Fruit fly (Drosophila melanogaster) whole organism, embryonic: ENCODE results near the gene ci.
A peak's percentile ranks its signal among the peaks of the same experiment; 100 is the strongest.

Experiments used
- CG10565 ChIP-seq: fragments of 200-800 bp; sonication (Bioruptor generic); optimal IDR thresholded peaks from 3 replicates; lab custom pipeline; 2016; ENCODE audit warnings: missing biosample characterization, mild to moderate bottlenecking, missing genetic modification characterization
- CG11085 ChIP-seq: fragments of 200-800 bp; sonication (Bioruptor generic); IDR thresholded peaks from 2 replicates; pipeline ENCODE4 v1.3.6; 2022; ENCODE audit warnings: missing biosample characterization, missing genetic modification characterization
- CG11247 ChIP-seq: fragments of 200-800 bp; sonication (Bioruptor generic); IDR thresholded peaks from 2 replicates; pipeline ENCODE4 v1.3.6; 2022; ENCODE audit warnings: missing biosample characterization, missing genetic modification characterization
- CG1233 ChIP-seq: fragments of 200-800 bp; sonication (Bioruptor generic); optimal IDR thresholded peaks from 4 replicates; lab custom pipeline; 2018; ENCODE audit warnings: missing biosample characterization, mild to moderate bottlenecking, missing genetic modification characterization
- CG12659 ChIP-seq: fragments of 200-800 bp; sonication (Bioruptor generic); optimal IDR thresholded peaks from 3 replicates; lab custom pipeline; 2017; ENCODE audit warnings: mild to moderate bottlenecking, missing biosample characterization, missing genetic modification reagents, missing genetic modification characterization
- CG15514 ChIP-seq: fragments of 200-800 bp; sonication (Bioruptor generic); optimal IDR thresholded peaks from 3 replicates; lab custom pipeline; 2017; ENCODE audit warnings: missing biosample characterization, missing genetic modification characterization, mild to moderate bottlenecking, moderate library complexity, missing genetic modification reagents
- CG1603 ChIP-seq: fragments of 200-800 bp; sonication (Bioruptor generic); optimal IDR thresholded peaks from 2 replicates; lab custom pipeline; 2019; ENCODE audit warnings: missing biosample characterization, mild to moderate bottlenecking, missing genetic modification characterization, moderate library complexity
- CG17568 ChIP-seq: fragments of 200-800 bp; sonication (Bioruptor generic); optimal IDR thresholded peaks from 2 replicates; lab custom pipeline; 2018; ENCODE audit warnings: missing biosample characterization, mild to moderate bottlenecking, missing genetic modification characterization, moderate library complexity
- CG17612 ChIP-seq: fragments of 200-800 bp; sonication (Bioruptor generic); IDR thresholded peaks from 2 replicates; pipeline ENCODE4 v1.3.6; 2022; ENCODE audit warnings: missing biosample characterization, missing genetic modification characterization
- CG2116 ChIP-seq: fragments of 200-800 bp; sonication (Bioruptor generic); optimal IDR thresholded peaks from 3 replicates; lab custom pipeline; 2018; ENCODE audit warnings: missing biosample characterization, mild to moderate bottlenecking, missing genetic modification characterization
- CG2199 ChIP-seq: fragments of 200-800 bp; sonication (Bioruptor generic); IDR thresholded peaks from 3 replicates; pipeline ENCODE4 v1.3.6; 2022; ENCODE audit warnings: missing biosample characterization, missing genetic modification characterization
- CG2678 ChIP-seq: fragments of 200-800 bp; sonication (Bioruptor generic); optimal IDR thresholded peaks from 3 replicates; lab custom pipeline; 2019; ENCODE audit warnings: missing biosample characterization, mild to moderate bottlenecking, missing genetic modification characterization, moderate library complexity
- CG31365 ChIP-seq: fragments of 200-800 bp; sonication (Bioruptor generic); optimal IDR thresholded peaks from 2 replicates; lab custom pipeline; 2018; ENCODE audit warnings: missing biosample characterization, mild to moderate bottlenecking, missing genetic modification characterization
- CG3281 ChIP-seq: fragments of 200-800 bp; sonication (Bioruptor generic); optimal IDR thresholded peaks from 3 replicates; lab custom pipeline; 2017; ENCODE audit warnings: missing biosample characterization, mild to moderate bottlenecking, missing genetic modification characterization
- CG4820 ChIP-seq: fragments of 200-800 bp; sonication (Bioruptor generic); optimal IDR thresholded peaks from 3 replicates; lab custom pipeline; 2016; ENCODE audit warnings: missing biosample characterization, missing genetic modification characterization
- CG8388 ChIP-seq: fragments of 200-800 bp; sonication (Bioruptor generic); optimal IDR thresholded peaks from 2 replicates; lab custom pipeline; 2019; ENCODE audit warnings: missing biosample characterization, mild to moderate bottlenecking, missing genetic modification characterization, moderate library complexity
- CG8478 ChIP-seq: fragments of >200 bp; optimal IDR thresholded peaks from 2 replicates; lab custom pipeline; 2018
- CG8944 ChIP-seq: fragments of 200-800 bp; sonication (Bioruptor generic); optimal IDR thresholded peaks from 3 replicates; lab custom pipeline; 2016; ENCODE audit warnings: missing biosample characterization, missing genetic modification characterization
- Dref ChIP-seq: fragments of 200-800 bp; sonication (Bioruptor generic); IDR thresholded peaks from 2 replicates; pipeline ENCODE4 v1.3.6; 2022; ENCODE audit warnings: missing biosample characterization, missing genetic modification characterization
- Ets65A ChIP-seq: fragments of 200-800 bp; sonication (Bioruptor generic); peaks from one replicate; lab custom pipeline; 2016; ENCODE audit warnings: missing biosample characterization, missing genetic modification characterization
- Ets97D ChIP-seq: fragments of 200-800 bp; sonication (Bioruptor generic); optimal IDR thresholded peaks from 3 replicates; lab custom pipeline; 2016; ENCODE audit warnings: missing biosample characterization, missing genetic modification characterization
- HmgZ ChIP-seq: fragments of 200-800 bp; sonication (Bioruptor generic); optimal IDR thresholded peaks from 2 replicates; lab custom pipeline; 2018; ENCODE audit warnings: missing biosample characterization, mild to moderate bottlenecking, missing genetic modification characterization
- Kr ChIP-seq: fragments of 200-800 bp; sonication (Bioruptor generic); optimal IDR thresholded peaks from 2 replicates; lab custom pipeline; 2017; ENCODE audit warnings: missing biosample characterization, mild to moderate bottlenecking, missing genetic modification characterization
- Lhr ChIP-seq: fragments of 200-800 bp; sonication (Bioruptor generic); optimal IDR thresholded peaks from 3 replicates; lab custom pipeline; 2017; ENCODE audit warnings: mild to moderate bottlenecking, missing biosample characterization, missing genetic modification reagents, missing genetic modification characterization
- MTF-1 ChIP-seq: fragments of 200-800 bp; sonication (Bioruptor generic); optimal IDR thresholded peaks from 2 replicates; lab custom pipeline; 2018; ENCODE audit warnings: missing biosample characterization, mild to moderate bottlenecking, missing genetic modification characterization, borderline replicate concordance
- NC2α ChIP-seq: fragments of 200-800 bp; sonication (Bioruptor generic); optimal IDR thresholded peaks from 2 replicates; lab custom pipeline; 2016; ENCODE audit warnings: missing biosample characterization, missing genetic modification characterization
- Sin3A ChIP-seq: fragments of >200 bp; optimal IDR thresholded peaks from 2 replicates; lab custom pipeline; 2018
- bigmax ChIP-seq: fragments of 200-800 bp; sonication (Bioruptor generic); optimal IDR thresholded peaks from 2 replicates; lab custom pipeline; 2018; ENCODE audit warnings: missing biosample characterization, mild to moderate bottlenecking, missing genetic modification characterization
- caup ChIP-seq: fragments of 200-800 bp; sonication (Bioruptor generic); optimal IDR thresholded peaks from 3 replicates; lab custom pipeline; 2017; ENCODE audit warnings: missing biosample characterization, mild to moderate bottlenecking, missing genetic modification characterization, moderate library complexity; ENCODE audit not compliant: severe bottlenecking
- chn ChIP-seq: fragments of 200-800 bp; sonication (Bioruptor generic); optimal IDR thresholded peaks from 2 replicates; lab custom pipeline; 2016; ENCODE audit warnings: missing biosample characterization, missing genetic modification characterization
- corto ChIP-seq: fragments of 200-800 bp; sonication (Bioruptor generic); optimal IDR thresholded peaks from 2 replicates; lab custom pipeline; 2016; ENCODE audit warnings: missing biosample characterization, mild to moderate bottlenecking, missing genetic modification characterization, moderate library complexity
- croc ChIP-seq: fragments of 200-800 bp; sonication (Bioruptor generic); conservative IDR thresholded peaks from 3 replicates; pipeline ENCODE4 v1.3.6; 2022; ENCODE audit warnings: missing biosample characterization, missing genetic modification characterization
- esg ChIP-seq: fragments of 200-800 bp; sonication (Bioruptor generic); conservative IDR thresholded peaks from 2 replicates; pipeline ENCODE4 v1.3.6; 2022; ENCODE audit warnings: missing biosample characterization, missing genetic modification characterization
- eve ChIP-seq, 2 experiments: fragments of >200 bp; optimal IDR thresholded peaks; 2 replicates each; lab custom pipeline; 2017; ENCODE audit warnings: missing biosample characterization in 2 of 2, missing genetic modification characterization in 2 of 2
- ewg ChIP-seq: fragments of 200-800 bp; sonication (Bioruptor generic); optimal IDR thresholded peaks from 3 replicates; lab custom pipeline; 2017; ENCODE audit warnings: mild to moderate bottlenecking, missing biosample characterization, missing genetic modification reagents, missing genetic modification characterization
- jing ChIP-seq: fragments of 200-800 bp; sonication (Bioruptor generic); optimal IDR thresholded peaks from 2 replicates; lab custom pipeline; 2018; ENCODE audit warnings: missing biosample characterization, mild to moderate bottlenecking, missing genetic modification characterization
- jumu ChIP-seq: fragments of 200-800 bp; sonication (Bioruptor generic); optimal IDR thresholded peaks from 3 replicates; lab custom pipeline; 2016; ENCODE audit warnings: missing biosample characterization, missing genetic modification characterization
- knrl ChIP-seq: fragments of 200-800 bp; sonication (Bioruptor generic); IDR thresholded peaks from 3 replicates; pipeline ENCODE4 v1.3.6; 2022; ENCODE audit warnings: missing biosample characterization, missing genetic modification characterization; ENCODE audit not compliant: partially characterized antibody
- maf-S ChIP-seq: fragments of 200-800 bp; sonication (Bioruptor generic); optimal IDR thresholded peaks from 2 replicates; lab custom pipeline; 2016; ENCODE audit warnings: missing biosample characterization, missing genetic modification characterization
- mld ChIP-seq: fragments of 200-800 bp; sonication (Bioruptor generic); IDR thresholded peaks from 3 replicates; pipeline ENCODE4 v1.3.6; 2022; ENCODE audit warnings: missing biosample characterization, missing genetic modification characterization; ENCODE audit not compliant: partially characterized antibody
- pan ChIP-seq, 4 experiments: fragments of >200 bp in 3 of 4; fragments of 200-800 bp in 1 of 4; sonication (Bioruptor generic) in 1 of 4; optimal IDR thresholded peaks in 3 of 4; IDR thresholded peaks in 1 of 4; 2 replicates each; pipeline versions ENCODE4 v1.3.6 to Lab custom; 2017 to 2022; ENCODE audit warnings: missing biosample characterization in 2 of 4, missing genetic modification characterization in 2 of 4, mixed read lengths in 1 of 4
- pita ChIP-seq: fragments of 200-800 bp; sonication (Bioruptor generic); optimal IDR thresholded peaks from 2 replicates; lab custom pipeline; 2017; ENCODE audit warnings: missing biosample characterization, mild to moderate bottlenecking, missing genetic modification characterization
- sc ChIP-seq, 3 experiments: fragments of >200 bp in 2 of 3; fragments of 200-800 bp in 1 of 3; sonication (Bioruptor generic) in 1 of 3; optimal IDR thresholded peaks; 2 replicates in 2 of 3; 3 replicates in 1 of 3; lab custom pipeline; 2017; ENCODE audit warnings: mild to moderate bottlenecking in 1 of 3, missing biosample characterization in 1 of 3, missing genetic modification characterization in 1 of 3, missing genetic modification reagents in 1 of 3
- schlank ChIP-seq: fragments of 200-800 bp; sonication (Bioruptor generic); optimal IDR thresholded peaks from 2 replicates; lab custom pipeline; 2018; ENCODE audit warnings: missing biosample characterization, mild to moderate bottlenecking, missing genetic modification characterization
- sim ChIP-seq: fragments of 200-800 bp; sonication (Bioruptor generic); IDR thresholded peaks from 2 replicates; pipeline ENCODE4 v1.3.6; 2022; ENCODE audit warnings: missing biosample characterization, missing genetic modification characterization
- stwl ChIP-seq: fragments of 200-800 bp; sonication (Bioruptor generic); optimal IDR thresholded peaks from 3 replicates; lab custom pipeline; 2018; ENCODE audit warnings: missing biosample characterization, mild to moderate bottlenecking, missing genetic modification characterization, moderate library complexity
- unpg ChIP-seq: fragments of 200-800 bp; sonication (Bioruptor generic); optimal IDR thresholded peaks from 3 replicates; lab custom pipeline; 2018; ENCODE audit warnings: missing biosample characterization, mild to moderate bottlenecking, missing genetic modification characterization, moderate library complexity
- vvl ChIP-seq: fragments of 200-800 bp; sonication (Bioruptor generic); IDR thresholded peaks from 2 replicates; pipeline ENCODE4 v1.3.6; 2022; ENCODE audit warnings: missing biosample characterization, missing genetic modification characterization

Gene ci

dm6 chr4:68184-68948, 11.5 kb upstream of the ci start (continued):
- TF ChIP-seq sim (no peak), maf-S (GFP tag; lab: Kevin White, UChicago) (no peak), CG8478 (lab: Kevin White, UChicago) (no peak), esg (GFP tag; lab: Robert Waterston, UW) (no peak), jumu (GFP tag; lab: Kevin White, UChicago) (no peak), sc (optimal IDR thresholded peaks at IDR 0.05; lab: Kevin White, UChicago) (no peak), sc (GFP tag; optimal IDR thresholded peaks at IDR 0.05; lab: Kevin White, UChicago) (no peak), Kr (GFP tag; lab: Kevin White, UChicago) (no peak), caup (GFP tag; lab: Kevin White, UChicago) (peak; percentile 6), MTF-1 (GFP tag; lab: Kevin White, UChicago) (no peak), CG15514 (GFP tag; lab: Kevin White, UChicago) (peak; percentile 77), bigmax (GFP tag; lab: Kevin White, UChicago) (no peak), CG10565 (no peak), Dref (peak; percentile 58), Ets65A (GFP tag; lab: Kevin White, UChicago) (no peak), pita (GFP tag; lab: Kevin White, UChicago) (peak; percentile 90), CG2199 (GFP tag; lab: Robert Waterston, UW) (0 out of 3 replicates have a peak, but pooled peaks have one; percentile 56), CG8944 (GFP tag; lab: Kevin White, UChicago) (no peak), corto (no peak), CG3281 (GFP tag; lab: Kevin White, UChicago) (no peak), NC2α (GFP tag; lab: Kevin White, UChicago) (no peak), CG1233 (no peak), HmgZ (tag; lab: Kevin White, UChicago) (peak; percentile 67), CG2678 (tag; lab: Kevin White, UChicago) (no peak), knrl (GFP tag; lab: Robert Waterston, UW) (no peak; the same call in 2 of the 3 replicates), CG17568 (GFP tag; lab: Kevin White, UChicago) (peak; percentile 10), CG2116 (GFP tag; lab: Kevin White, UChicago) (no peak), pan (optimal IDR thresholded peaks at IDR 0.05; lab: Kevin White, UChicago) (no peak), pan (GFP tag; optimal IDR thresholded peaks at IDR 0.05 in 1 of 2, IDR thresholded peaks at IDR 0.05 in 1 of 2) (no peak), CG8388 (GFP tag; lab: Kevin White, UChicago) (no peak), eve (GFP tag; optimal IDR thresholded peaks at IDR 0.05; lab: Kevin White, UChicago) (no peak), stwl (tag; lab: Kevin White, UChicago) (peak; percentile 62), mld (GFP tag; lab: Robert Waterston, UW) (no peak), ewg (GFP tag; lab: Kevin White, UChicago) (no peak), CG31365 (tag; lab: Kevin White, UChicago) (peak; percentile 13), jing (no peak), vvl (GFP tag; lab: Robert Waterston, UW) (peak; percentile 55; the same call in 1 of the 2 replicates), chn (GFP tag; lab: Kevin White, UChicago) (no peak), croc (GFP tag; lab: Robert Waterston, UW) (no peak), CG17612 (GFP tag; lab: Robert Waterston, UW) (no peak), CG1603 (tag; lab: Kevin White, UChicago) (peak; percentile 63), Sin3A (lab: Kevin White, UChicago) (no peak), Ets97D (GFP tag; lab: Kevin White, UChicago) (peak; percentile 57), CG11247 (no peak), unpg (no peak), Lhr (GFP tag; lab: Kevin White, UChicago) (peak; percentile 99), CG11085 (no peak), schlank (tag; lab: Kevin White, UChicago) (no peak), CG4820 (GFP tag; lab: Kevin White, UChicago) (no peak), CG12659 (peak; percentile 63)
